Worm (Caenorhabditis elegans) whole organism, L4 larva: ENCODE results near the gene Y45F10C.1.

Experiments used
- F44E2.7 ChIP-seq: fragments of 200-800 bp; sonication (Bioruptor generic); IDR thresholded peaks from 2 replicates; pipeline ENCODE4 v2.1.2; 2022; ENCODE audit warnings: missing genetic modification characterization, missing compliant biosample characterization
- Y75B8A.6 ChIP-seq: fragments of 200-800 bp; sonication (Bioruptor generic); IDR thresholded peaks from 2 replicates; pipeline ENCODE4 v1.3.6; 2022; ENCODE audit warnings: missing genetic modification reagents, missing genetic modification characterization, missing compliant biosample characterization
- ceh-44 ChIP-seq: fragments of 200-800 bp; sonication (Bioruptor generic); IDR thresholded peaks from 2 replicates; pipeline ENCODE4 v1.3.6; 2022; ENCODE audit warnings: missing genetic modification reagents, missing genetic modification characterization, missing compliant biosample characterization
- daf-16 ChIP-seq, 3 experiments: sonication (generic microtip); optimal IDR thresholded peaks; 2 replicates each; lab custom pipeline; 2016 to 2017; ENCODE audit warnings: missing genetic modification characterization in 3 of 3, missing genetic modification reagents in 3 of 3, mild to moderate bottlenecking in 2 of 3, missing compliant biosample characterization in 2 of 3, missing biosample characterization in 1 of 3, moderate library complexity in 1 of 3
- daf-8 ChIP-seq: fragments of 200-800 bp; sonication (Bioruptor generic); IDR thresholded peaks from 2 replicates; pipeline ENCODE4 v1.3.6; 2022; ENCODE audit warnings: missing genetic modification characterization, missing compliant biosample characterization
- dve-1 ChIP-seq: sonication (generic microtip); optimal IDR thresholded peaks from 2 replicates; lab custom pipeline; 2017; ENCODE audit warnings: antibody characterized with exemption, mild to moderate bottlenecking, missing genetic modification characterization, missing compliant biosample characterization; ENCODE audit not compliant: insufficient read depth
- fkh-10 ChIP-seq: fragments of 150-350 bp; optimal IDR thresholded peaks from 2 replicates; lab custom pipeline; 2014; ENCODE audit warnings: missing biosample characterization, missing genetic modification reagents, missing genetic modification characterization
- gei-8 ChIP-seq: fragments of 200-800 bp; sonication (Bioruptor generic); optimal IDR thresholded peaks from 2 replicates; lab custom pipeline; 2018; ENCODE audit warnings: mild to moderate bottlenecking, missing genetic modification characterization, missing compliant biosample characterization
- lin-38 ChIP-seq: fragments of 200-800 bp; sonication (Bioruptor generic); IDR thresholded peaks from 2 replicates; pipeline ENCODE4 v1.3.6; 2022; ENCODE audit warnings: missing genetic modification reagents, missing genetic modification characterization, missing compliant biosample characterization
- madf-9 ChIP-seq: fragments of 200-800 bp; sonication (Bioruptor generic); conservative IDR thresholded peaks from 2 replicates; pipeline ENCODE4 v1.3.6; 2022; ENCODE audit warnings: missing genetic modification reagents, missing genetic modification characterization, missing compliant biosample characterization
- mep-1 ChIP-seq: fragments of 150-350 bp; sonication (generic microtip); optimal IDR thresholded peaks from 3 replicates; lab custom pipeline; 2014; ENCODE audit warnings: missing biosample characterization, missing genetic modification characterization
- nhr-10 ChIP-seq: fragments of 150-350 bp; optimal IDR thresholded peaks from 2 replicates; lab custom pipeline; 2014; ENCODE audit warnings: missing biosample characterization, missing genetic modification characterization
- nhr-28 ChIP-seq: fragments of 150-350 bp; optimal IDR thresholded peaks from 2 replicates; lab custom pipeline; 2014; ENCODE audit warnings: missing biosample characterization, missing genetic modification characterization
- nhr-77 ChIP-seq: fragments of 150-350 bp; optimal IDR thresholded peaks from 2 replicates; lab custom pipeline; 2014; ENCODE audit warnings: missing biosample characterization, missing genetic modification characterization
- pqm-1 ChIP-seq: sonication (generic microtip); optimal IDR thresholded peaks from 2 replicates; lab custom pipeline; 2017; ENCODE audit warnings: missing biosample characterization, missing genetic modification characterization
- rbr-2 ChIP-seq: sonication (generic microtip); optimal IDR thresholded peaks from 2 replicates; lab custom pipeline; 2016; ENCODE audit warnings: missing genotype, missing genetic modification characterization, missing compliant biosample characterization
- saeg-2 ChIP-seq: fragments of 200-800 bp; sonication (Bioruptor generic); IDR thresholded peaks from 2 replicates; pipeline ENCODE4 v1.3.6; 2022; ENCODE audit warnings: missing genetic modification reagents, missing genetic modification characterization, missing compliant biosample characterization
- unc-130 ChIP-seq: sonication (generic microtip); optimal IDR thresholded peaks from 2 replicates; lab custom pipeline; 2016; ENCODE audit warnings: missing genetic modification reagents, missing genetic modification characterization, missing compliant biosample characterization
- unc-39 ChIP-seq: sonication (generic microtip); optimal IDR thresholded peaks from 2 replicates; lab custom pipeline; 2017; ENCODE audit warnings: missing biosample characterization, missing genetic modification characterization
- unc-62 ChIP-seq, 3 experiments: fragments of 150-350 bp in 1 of 3; sonication (generic microtip); optimal IDR thresholded peaks in 2 of 3; peaks in 1 of 3; 1 replicate in 1 of 3; 2 replicates in 2 of 3; lab custom pipeline; 2014 to 2017; ENCODE audit warnings: missing biosample characterization in 3 of 3, missing genetic modification characterization in 3 of 3, missing genetic modification reagents in 3 of 3, missing genotype in 1 of 3
- zag-1 ChIP-seq: fragments of 150-350 bp; optimal IDR thresholded peaks from 2 replicates; lab custom pipeline; 2014; ENCODE audit warnings: missing biosample characterization, missing genetic modification characterization
- zfp-3 ChIP-seq: fragments of 200-800 bp; sonication (Bioruptor generic); conservative IDR thresholded peaks from 2 replicates; pipeline ENCODE4 v1.3.6; 2022; ENCODE audit warnings: missing genetic modification reagents, missing genetic modification characterization, missing compliant biosample characterization
- zip-11 ChIP-seq: fragments of 200-800 bp; sonication (Bioruptor generic); IDR thresholded peaks from 2 replicates; pipeline ENCODE4 v1.3.6; 2022; ENCODE audit warnings: missing genetic modification characterization, missing compliant biosample characterization
- ztf-7 ChIP-seq: fragments of 150-350 bp; optimal IDR thresholded peaks from 2 replicates; lab custom pipeline; 2014; ENCODE audit warnings: missing biosample characterization, missing genetic modification characterization

Y45F10C.1 gene

DNA sequence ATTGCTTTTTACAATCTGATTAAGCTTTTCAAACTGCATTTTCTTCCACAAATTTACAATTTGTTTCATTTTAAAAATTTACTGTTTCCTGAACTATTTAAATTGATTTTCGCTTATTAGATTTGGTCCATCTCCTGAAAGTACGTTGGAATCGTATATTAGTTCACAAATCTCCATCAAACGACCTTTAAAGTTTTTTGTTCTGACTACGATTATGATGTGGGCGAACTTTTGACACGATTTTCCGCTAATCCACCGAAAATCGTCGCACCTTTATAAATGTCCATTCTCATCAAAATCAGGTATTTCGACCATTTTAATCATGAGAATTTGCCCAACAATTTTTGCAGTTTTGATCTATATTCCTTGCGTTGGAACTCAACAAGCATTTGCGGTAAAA is 35.8 kb downstream of the Y45F10C.1 start, which contains the start of gene C08F11.1:
TSS of gene C08F11.1 (plus strand) at position 301 of the 400 bp plus-strand sequence.
- no peak for TF ChIP-seq dve-1 (tag; lab: Kevin White, UChicago)
- TF ChIP-seq nhr-10 = no peak
- no peak for TF ChIP-seq saeg-2 (GFP tag; lab: Robert Waterston, UW)
- no peak for TF ChIP-seq F44E2.7
- no peak for TF ChIP-seq ztf-7 (tag; lab: Kevin White, UChicago)
- no peak for TF ChIP-seq zag-1
- TF ChIP-seq ceh-44 (GFP tag; lab: Robert Waterston, UW) = no peak
- no peak for TF ChIP-seq unc-130
- no peak for TF ChIP-seq fkh-10
- no peak for TF ChIP-seq Y75B8A.6 (GFP tag; lab: Robert Waterston, UW)
- no peak for TF ChIP-seq unc-39 (tag; lab: Kevin White, UChicago)
- no peak for TF ChIP-seq gei-8
- TF ChIP-seq lin-38 (GFP tag; lab: Robert Waterston, UW) = no peak
- TF ChIP-seq madf-9 (GFP tag; lab: Robert Waterston, UW) = no peak
- no peak for TF ChIP-seq daf-8 (GFP tag; lab: Robert Waterston, UW)

DNA sequence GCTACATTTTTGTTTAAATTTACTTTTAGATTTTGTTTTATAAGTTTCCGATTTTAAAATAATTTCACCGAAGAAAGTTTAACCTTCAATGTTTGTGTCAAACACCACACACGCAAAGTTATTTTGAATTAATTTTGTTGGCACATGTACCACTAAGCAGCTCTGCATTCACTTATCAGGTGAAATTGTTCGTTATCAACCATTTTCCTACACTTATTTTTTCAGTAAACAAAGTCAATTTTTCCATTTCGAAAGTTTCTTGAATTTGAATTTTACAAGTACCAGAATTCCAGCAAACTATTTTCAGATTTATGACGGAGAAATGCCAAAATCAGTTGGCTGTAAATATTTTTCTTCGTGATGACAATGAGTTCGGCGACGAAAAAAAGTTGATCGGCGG is 40.1 kb downstream of the Y45F10C.1 start, which contains the start of gene C08F11.3:
TSS of gene C08F11.3 (plus strand) at position 301 of the 400 bp plus-strand sequence.
- no peak for TF ChIP-seq mep-1 (tag; lab: Kevin White, UChicago)
- no peak for TF ChIP-seq zfp-3 (GFP tag; lab: Robert Waterston, UW)
- no peak for TF ChIP-seq dve-1 (tag; lab: Kevin White, UChicago)
- TF ChIP-seq daf-16 (GFP tag; optimal IDR thresholded peaks at IDR 0.05; lab: Kevin White, UChicago) = no peak
- peak; percentile 71 for TF ChIP-seq daf-16 (tag; optimal IDR thresholded peaks at IDR 0.05; lab: Kevin White, UChicago)
- TF ChIP-seq nhr-28 (tag; lab: Kevin White, UChicago) = peak; percentile 1

DNA sequence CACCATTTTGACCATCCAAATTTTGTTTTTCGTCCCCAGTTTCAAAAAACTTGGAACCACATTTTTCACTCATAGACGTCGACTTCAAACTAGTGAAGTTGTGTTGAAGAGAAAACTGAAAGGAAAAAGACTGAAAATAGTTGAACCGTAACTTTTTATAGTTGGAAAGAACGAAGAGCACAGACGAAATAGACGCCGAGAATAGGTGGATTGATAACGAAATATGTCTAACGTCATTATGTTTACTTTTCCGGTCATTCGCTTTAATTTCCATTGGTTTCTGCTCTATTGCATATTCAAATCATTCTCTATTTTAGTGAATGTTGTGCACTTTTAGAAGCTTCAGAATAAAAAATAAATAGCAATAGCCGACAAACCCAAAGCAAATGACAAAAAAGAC is 49.6 kb downstream of the Y45F10C.1 start, which contains the start of gene C08F11.13:
TSS of gene C08F11.13 (minus strand) at position 138 of the 400 bp plus-strand sequence.
- TF ChIP-seq zip-11 (GFP tag; lab: Robert Waterston, UW) (no peak), unc-62 (GFP tag; optimal IDR thresholded peaks at IDR 0.05 in 1 of 2; lab: Kevin White, UChicago) (peak in 1 of 2 experiments; percentile 54), unc-62 (tag; optimal IDR thresholded peaks at IDR 0.05; lab: Kevin White, UChicago) (no peak), pqm-1 (peak; percentile 23), daf-16 (GFP tag; optimal IDR thresholded peaks at IDR 0.05; lab: Kevin White, UChicago) (no peak), daf-16 (tag; optimal IDR thresholded peaks at IDR 0.05; lab: Kevin White, UChicago) (peak; percentile 89), nhr-28 (tag; lab: Kevin White, UChicago) (peak; percentile 59), rbr-2 (tag; lab: Kevin White, UChicago) (no peak), dve-1 (tag; lab: Kevin White, UChicago) (peak; percentile 44), nhr-77 (tag; lab: Kevin White, UChicago) (peak; percentile 7)
